Fruit fly (Drosophila melanogaster) whole organism, embryonic: ENCODE measurements around the gene Fst.

Experiments used
- Bdp1 ChIP-seq: fragments of 200-800 bp; sonication (Bioruptor generic); optimal IDR thresholded peaks from 3 replicates; lab custom pipeline; 2016; ENCODE audit warnings: missing biosample characterization, missing genetic modification characterization
- CG10209 ChIP-seq: fragments of 200-800 bp; sonication (Bioruptor generic); optimal IDR thresholded peaks from 3 replicates; lab custom pipeline; 2017; ENCODE audit warnings: missing biosample characterization, mild to moderate bottlenecking, missing genetic modification characterization, missing genetic modification reagents
- CG10274 ChIP-seq: fragments of 200-800 bp; sonication (Bioruptor generic); optimal IDR thresholded peaks from 3 replicates; lab custom pipeline; 2017; ENCODE audit warnings: missing biosample characterization, mild to moderate bottlenecking, missing genetic modification characterization
- CG12071 ChIP-seq: fragments of 200-800 bp; sonication (Bioruptor generic); optimal IDR thresholded peaks from 3 replicates; lab custom pipeline; 2018; ENCODE audit warnings: missing biosample characterization, mild to moderate bottlenecking, missing genetic modification characterization
- CG13287 ChIP-seq: fragments of 200-800 bp; sonication (Bioruptor generic); IDR thresholded peaks from 2 replicates; pipeline ENCODE4 v1.3.6; 2022; ENCODE audit warnings: missing biosample characterization, missing genetic modification characterization; ENCODE audit not compliant: partially characterized antibody
- CG13296 ChIP-seq: fragments of 200-800 bp; sonication (Bioruptor generic); optimal IDR thresholded peaks from 3 replicates; lab custom pipeline; 2018; ENCODE audit warnings: missing biosample characterization, mild to moderate bottlenecking, missing genetic modification characterization
- CG13624 ChIP-seq: fragments of 200-800 bp; sonication (Bioruptor generic); optimal IDR thresholded peaks from 2 replicates; lab custom pipeline; 2016; ENCODE audit warnings: missing biosample characterization, missing genetic modification characterization
- CG13775 ChIP-seq: fragments of 200-800 bp; sonication (Bioruptor generic); optimal IDR thresholded peaks from 3 replicates; lab custom pipeline; 2017; ENCODE audit warnings: missing biosample characterization, mild to moderate bottlenecking, missing genetic modification characterization
- CG15479 ChIP-seq: fragments of 200-800 bp; sonication (Bioruptor generic); optimal IDR thresholded peaks from 3 replicates; lab custom pipeline; 2019; ENCODE audit warnings: missing biosample characterization, mild to moderate bottlenecking, missing genetic modification characterization, moderate library complexity
- CG15601 ChIP-seq: fragments of 200-800 bp; sonication (Bioruptor generic); optimal IDR thresholded peaks from 3 replicates; lab custom pipeline; 2019; ENCODE audit warnings: missing biosample characterization, mild to moderate bottlenecking, missing genetic modification characterization, moderate library complexity
- CG17359 ChIP-seq: fragments of 200-800 bp; sonication (Bioruptor generic); optimal IDR thresholded peaks from 3 replicates; lab custom pipeline; 2018; ENCODE audit warnings: missing biosample characterization, mild to moderate bottlenecking, missing genetic modification characterization, moderate library complexity
- CG2120 ChIP-seq: fragments of 200-800 bp; sonication (Bioruptor generic); optimal IDR thresholded peaks from 3 replicates; lab custom pipeline; 2016; ENCODE audit warnings: missing biosample characterization, missing genetic modification characterization
- CG2889 ChIP-seq: fragments of 200-800 bp; sonication (Bioruptor generic); IDR thresholded peaks from 3 replicates; pipeline ENCODE4 v1.3.6; 2022; ENCODE audit warnings: missing biosample characterization, missing genetic modification characterization
- CG32767 ChIP-seq: fragments of 200-800 bp; sonication (Bioruptor generic); IDR thresholded peaks from 2 replicates; pipeline ENCODE4 v1.3.6; 2022; ENCODE audit warnings: missing biosample characterization, missing genetic modification characterization
- CG34422 ChIP-seq: fragments of 200-800 bp; sonication (Bioruptor generic); IDR thresholded peaks from 3 replicates; pipeline ENCODE4 v1.3.6; 2022; ENCODE audit warnings: missing biosample characterization, missing genetic modification characterization
- CG3995 ChIP-seq: fragments of 200-800 bp; sonication (Bioruptor generic); optimal IDR thresholded peaks from 3 replicates; lab custom pipeline; 2016; ENCODE audit warnings: missing biosample characterization, missing genetic modification characterization
- CG42726 ChIP-seq: fragments of 200-800 bp; sonication (Bioruptor generic); IDR thresholded peaks from 2 replicates; pipeline ENCODE4 v1.3.6; 2022; ENCODE audit warnings: missing biosample characterization, missing genetic modification characterization; ENCODE audit not compliant: partially characterized antibody
- CG5245 ChIP-seq: fragments of 200-800 bp; sonication (Bioruptor generic); optimal IDR thresholded peaks from 3 replicates; lab custom pipeline; 2016; ENCODE audit warnings: missing biosample characterization, missing genetic modification characterization
- CG6765 ChIP-seq: fragments of 200-800 bp; sonication (Bioruptor generic); optimal IDR thresholded peaks from 3 replicates; lab custom pipeline; 2017; ENCODE audit warnings: missing biosample characterization, mild to moderate bottlenecking, missing genetic modification characterization
- CG7963 ChIP-seq: fragments of 200-800 bp; sonication (Bioruptor generic); IDR thresholded peaks from 3 replicates; pipeline ENCODE4 v1.3.6; 2022; ENCODE audit warnings: missing biosample characterization, missing genetic modification characterization; ENCODE audit not compliant: partially characterized antibody
- CG9797 ChIP-seq: fragments of 200-800 bp; sonication (Bioruptor generic); optimal IDR thresholded peaks from 3 replicates; lab custom pipeline; 2018; ENCODE audit warnings: missing biosample characterization, mild to moderate bottlenecking, missing genetic modification characterization
- CkIIα-i1 ChIP-seq: fragments of 200-800 bp; sonication (Bioruptor generic); IDR thresholded peaks from 2 replicates; pipeline ENCODE4 v1.3.6; 2022; ENCODE audit warnings: missing biosample characterization, missing genetic modification characterization
- Dbx ChIP-seq: fragments of 200-800 bp; sonication (Bioruptor generic); IDR thresholded peaks from 3 replicates; pipeline ENCODE4 v1.3.6; 2022; ENCODE audit warnings: missing biosample characterization, missing genetic modification characterization
- Dp ChIP-seq: fragments of 200-800 bp; sonication (Bioruptor generic); optimal IDR thresholded peaks from 2 replicates; lab custom pipeline; 2018; ENCODE audit warnings: missing biosample characterization, mild to moderate bottlenecking, missing genetic modification characterization, moderate library complexity
- Drgx ChIP-seq: fragments of 200-800 bp; sonication (Bioruptor generic); IDR thresholded peaks from 2 replicates; pipeline ENCODE4 v1.3.6; 2022; ENCODE audit warnings: missing biosample characterization, missing genetic modification characterization
- Fer1 ChIP-seq: fragments of 200-800 bp; sonication (Bioruptor generic); optimal IDR thresholded peaks from 2 replicates; lab custom pipeline; 2017; ENCODE audit warnings: missing biosample characterization, mild to moderate bottlenecking, missing genetic modification characterization
- H15 ChIP-seq: fragments of 200-800 bp; sonication (Bioruptor generic); IDR thresholded peaks from 3 replicates; pipeline ENCODE4 v1.3.6; 2022; ENCODE audit warnings: missing biosample characterization, missing genetic modification characterization
- H2.0 ChIP-seq: fragments of 200-800 bp; sonication (Bioruptor generic); IDR thresholded peaks from 2 replicates; pipeline ENCODE4 v1.3.6; 2022; ENCODE audit warnings: missing biosample characterization, missing genetic modification characterization
- Hr78 ChIP-seq, 2 experiments: fragments of 200-800 bp in 1 of 2; fragments of >200 bp in 1 of 2; sonication (Bioruptor generic) in 1 of 2; optimal IDR thresholded peaks; 2 replicates each; lab custom pipeline; 2017 to 2019; ENCODE audit warnings: missing biosample characterization in 2 of 2, missing genetic modification characterization in 2 of 2, mild to moderate bottlenecking in 1 of 2, moderate library complexity in 1 of 2
- Med ChIP-seq: fragments of 200-800 bp; sonication (Bioruptor generic); peaks from one replicate; lab custom pipeline; 2016; ENCODE audit warnings: missing biosample characterization, missing genetic modification characterization, mild to moderate bottlenecking, inconsistent platforms, moderate library complexity
- Poxn ChIP-seq: fragments of 200-800 bp; sonication (Bioruptor generic); IDR thresholded peaks from 2 replicates; pipeline ENCODE4 v1.3.6; 2022; ENCODE audit warnings: missing biosample characterization, missing genetic modification characterization
- Rx ChIP-seq: fragments of 200-800 bp; sonication (Bioruptor generic); IDR thresholded peaks from 2 replicates; pipeline ENCODE4 v1.3.6; 2022; ENCODE audit warnings: missing biosample characterization, missing genetic modification characterization
- Sox102F ChIP-seq: fragments of 200-800 bp; sonication (Bioruptor generic); optimal IDR thresholded peaks from 2 replicates; lab custom pipeline; 2018; ENCODE audit warnings: missing biosample characterization, mild to moderate bottlenecking, missing genetic modification characterization, moderate library complexity
- Tbp ChIP-seq: fragments of >200 bp; optimal IDR thresholded peaks from 2 replicates; lab custom pipeline; 2018; ENCODE audit warnings: missing biosample characterization, missing genetic modification characterization
- al ChIP-seq: fragments of 200-800 bp; sonication (Bioruptor generic); IDR thresholded peaks from 2 replicates; pipeline ENCODE4 v1.3.6; 2022; ENCODE audit warnings: missing biosample characterization, missing genetic modification characterization
- aop ChIP-seq: fragments of 200-800 bp; sonication (Bioruptor generic); IDR thresholded peaks from 2 replicates; pipeline ENCODE4 v1.3.6; 2022; ENCODE audit warnings: missing biosample characterization, missing genetic modification characterization
- caup ChIP-seq: fragments of 200-800 bp; sonication (Bioruptor generic); optimal IDR thresholded peaks from 3 replicates; lab custom pipeline; 2017; ENCODE audit warnings: missing biosample characterization, mild to moderate bottlenecking, missing genetic modification characterization, moderate library complexity; ENCODE audit not compliant: severe bottlenecking
- dati ChIP-seq: fragments of 200-800 bp; sonication (Bioruptor generic); IDR thresholded peaks from 2 replicates; pipeline ENCODE4 v1.3.6; 2022; ENCODE audit warnings: missing biosample characterization, missing genetic modification characterization
- dimm ChIP-seq: fragments of 200-800 bp; sonication (Bioruptor generic); IDR thresholded peaks from 2 replicates; pipeline ENCODE4 v1.3.6; 2022; ENCODE audit warnings: missing biosample characterization, missing genetic modification characterization
- ewg ChIP-seq: fragments of 200-800 bp; sonication (Bioruptor generic); optimal IDR thresholded peaks from 3 replicates; lab custom pipeline; 2017; ENCODE audit warnings: mild to moderate bottlenecking, missing biosample characterization, missing genetic modification reagents, missing genetic modification characterization
- gfzf ChIP-seq: fragments of 200-800 bp; sonication (Bioruptor generic); optimal IDR thresholded peaks from 2 replicates; lab custom pipeline; 2016; ENCODE audit warnings: missing biosample characterization, mild to moderate bottlenecking, missing genetic modification characterization, moderate library complexity
- grn ChIP-seq: fragments of 200-800 bp; sonication (Bioruptor generic); optimal IDR thresholded peaks from 3 replicates; lab custom pipeline; 2017; ENCODE audit warnings: missing biosample characterization, missing genetic modification characterization
- gt ChIP-seq: fragments of 200-800 bp; sonication (Bioruptor generic); IDR thresholded peaks from 2 replicates; pipeline ENCODE4 v1.3.6; 2022; ENCODE audit warnings: missing biosample characterization, missing genetic modification characterization
- ind ChIP-seq: fragments of 200-800 bp; sonication (Bioruptor generic); optimal IDR thresholded peaks from 3 replicates; lab custom pipeline; 2016; ENCODE audit warnings: missing biosample characterization, missing genetic modification characterization
- jigr1 ChIP-seq: fragments of 200-800 bp; sonication (Bioruptor generic); IDR thresholded peaks from 3 replicates; pipeline ENCODE4 v1.3.6; 2022; ENCODE audit warnings: missing biosample characterization, missing genetic modification characterization
- lov ChIP-seq, 2 experiments: fragments of 200-800 bp in 1 of 2; fragments of >200 bp in 1 of 2; sonication (Bioruptor generic) in 1 of 2; IDR thresholded peaks in 1 of 2; optimal IDR thresholded peaks in 1 of 2; 2 replicates in 1 of 2; 3 replicates in 1 of 2; pipeline versions ENCODE4 v1.3.6 to Lab custom; 2017 to 2022; ENCODE audit warnings: missing biosample characterization in 1 of 2, missing genetic modification characterization in 1 of 2
- oc ChIP-seq: fragments of 200-800 bp; sonication (Bioruptor generic); optimal IDR thresholded peaks from 2 replicates; lab custom pipeline; 2018; ENCODE audit warnings: missing biosample characterization, mild to moderate bottlenecking, missing genetic modification characterization, moderate library complexity
- onecut ChIP-seq: fragments of 200-800 bp; sonication (Bioruptor generic); IDR thresholded peaks from 2 replicates; pipeline ENCODE4 v1.3.6; 2022; ENCODE audit warnings: missing biosample characterization, missing genetic modification characterization
- pita ChIP-seq: fragments of 200-800 bp; sonication (Bioruptor generic); optimal IDR thresholded peaks from 2 replicates; lab custom pipeline; 2017; ENCODE audit warnings: missing biosample characterization, mild to moderate bottlenecking, missing genetic modification characterization
- run ChIP-seq: fragments of 200-800 bp; sonication (Bioruptor generic); optimal IDR thresholded peaks from 3 replicates; lab custom pipeline; 2018; ENCODE audit warnings: missing biosample characterization, mild to moderate bottlenecking, missing genetic modification characterization
- vvl ChIP-seq: fragments of 200-800 bp; sonication (Bioruptor generic); IDR thresholded peaks from 2 replicates; pipeline ENCODE4 v1.3.6; 2022; ENCODE audit warnings: missing biosample characterization, missing genetic modification characterization

Gene Fst

DNA sequence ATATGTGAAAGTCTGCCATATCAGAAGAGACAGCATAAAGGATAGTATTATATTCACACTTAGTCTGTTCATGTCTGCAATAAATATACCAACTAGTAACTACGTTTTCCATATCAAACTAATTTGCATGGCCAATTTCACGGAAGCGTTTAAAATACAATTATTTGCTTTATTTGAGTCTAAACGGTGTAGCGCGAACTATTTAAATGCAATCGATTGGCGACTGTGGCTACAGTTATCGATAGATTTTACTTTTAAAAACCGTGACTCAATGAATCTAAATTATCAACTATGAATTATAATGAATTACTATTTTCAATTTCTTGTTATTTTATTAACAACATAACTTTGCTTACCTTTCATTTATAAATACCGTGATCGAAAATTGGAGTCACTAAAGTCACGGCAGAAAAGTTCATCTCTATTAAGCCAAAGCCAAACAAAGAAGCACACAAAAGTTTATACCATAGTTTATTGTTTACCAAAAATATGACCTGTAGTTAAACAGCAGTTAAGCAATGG is 19.0 kb downstream of the Fst start, which contains the start of the genes CG9427 and CG8319 (continued):
- peak; percentile 78 for TF ChIP-seq oc
- no peak for TF ChIP-seq Hr78 (GFP tag; optimal IDR thresholded peaks at IDR 0.05; lab: Kevin White, UChicago)
- TF ChIP-seq CG42726 (GFP tag; lab: Robert Waterston, UW): no peak; the same call in 1 of the 2 replicates
- 0 out of 2 replicates have a peak, but pooled peaks have one; percentile 25 for TF ChIP-seq al (GFP tag; lab: Robert Waterston, UW)
- no peak for TF ChIP-seq CG6765 (GFP tag; lab: Kevin White, UChicago)
- TF ChIP-seq Poxn (GFP tag; lab: Robert Waterston, UW): no peak
- no peak for TF ChIP-seq gt (GFP tag; lab: Robert Waterston, UW)
- peak; percentile 24 for TF ChIP-seq gfzf
- TF ChIP-seq CG15479: no peak
- TF ChIP-seq CG15601: peak; percentile 33
- no peak for TF ChIP-seq aop (GFP tag; lab: Robert Waterston, UW)
- TF ChIP-seq ewg (GFP tag; lab: Kevin White, UChicago): no peak
- peak; percentile 70 for TF ChIP-seq CG7963 (GFP tag; lab: Robert Waterston, UW)
- peak; percentile 62 for TF ChIP-seq CG13296 (GFP tag; lab: Kevin White, UChicago)
- peak; percentile 42 for TF ChIP-seq CG13624 (GFP tag; lab: Kevin White, UChicago)
- peak; percentile 83 for TF ChIP-seq CG2120 (GFP tag; lab: Kevin White, UChicago)
- no peak for TF ChIP-seq CkIIα-i1
- TF ChIP-seq Drgx (GFP tag; lab: Robert Waterston, UW): no peak
- no peak for TF ChIP-seq dati (GFP tag; lab: Robert Waterston, UW)
- TF ChIP-seq CG17359: peak; percentile 64
- no peak for TF ChIP-seq jigr1 (GFP tag; lab: Robert Waterston, UW)
- TF ChIP-seq ind (GFP tag; lab: Kevin White, UChicago): peak; percentile 67
- TF ChIP-seq caup: peak; percentile 34
- TF ChIP-seq CG10209 (GFP tag; lab: Kevin White, UChicago): peak; percentile 45
- TF ChIP-seq Fer1 (GFP tag; lab: Kevin White, UChicago): peak; percentile 75
- peak; percentile 20 for TF ChIP-seq CG5245 (GFP tag; lab: Kevin White, UChicago)
- no peak for TF ChIP-seq Tbp (GFP tag; lab: Kevin White, UChicago)
- peak; percentile 18; the same call in 1 of the 2 replicates for TF ChIP-seq H2.0 (GFP tag; lab: Robert Waterston, UW)
- TF ChIP-seq Rx (GFP tag; lab: Robert Waterston, UW): no peak
- TF ChIP-seq CG13775: peak; percentile 73
- no peak for TF ChIP-seq onecut (GFP tag; lab: Robert Waterston, UW)
- TF ChIP-seq CG9797 (GFP tag; lab: Kevin White, UChicago): peak; percentile 25
- peak; percentile 11 for TF ChIP-seq Bdp1 (GFP tag; lab: Kevin White, UChicago)
- TF ChIP-seq CG12071 (GFP tag; lab: Kevin White, UChicago): no peak
- no peak for TF ChIP-seq CG10274 (GFP tag; lab: Kevin White, UChicago)
- TF ChIP-seq grn: no peak
- TF ChIP-seq Dp: peak; percentile 93
- peak; percentile 35 for TF ChIP-seq run (tag; lab: Kevin White, UChicago)

DNA sequence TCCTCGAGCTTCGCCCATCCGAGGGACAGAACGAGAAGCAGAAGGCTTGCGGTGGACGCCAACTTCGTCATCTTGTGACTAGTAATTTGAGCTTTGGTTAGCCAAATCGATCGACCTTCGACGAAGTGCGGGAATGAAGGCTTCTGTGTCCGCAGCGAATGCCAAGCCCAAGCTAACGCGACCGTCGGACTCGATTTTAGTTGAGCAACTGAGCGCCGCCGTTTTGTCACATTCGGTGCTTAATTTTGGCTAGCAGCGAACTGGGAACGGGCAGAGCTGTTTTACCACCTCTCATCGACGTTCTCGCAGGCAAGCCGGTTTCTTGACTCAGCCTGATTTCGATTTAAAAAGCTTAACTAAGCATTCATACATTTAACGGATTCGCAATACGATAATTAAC is 19.7 kb downstream of the Fst start:
- TF ChIP-seq CG32767 (GFP tag; lab: Robert Waterston, UW): no peak
- no peak for TF ChIP-seq CG2889 (GFP tag; lab: Robert Waterston, UW)
- no peak for TF ChIP-seq lov (optimal IDR thresholded peaks at IDR 0.05; lab: Kevin White, UChicago)
- 0 out of 3 replicates have a peak, but pooled peaks have one; percentile 57 for TF ChIP-seq lov (GFP tag; IDR thresholded peaks at IDR 0.05; lab: Robert Waterston, UW)
- TF ChIP-seq CG13287 (GFP tag; lab: Robert Waterston, UW): peak; percentile 9; the same call in 1 of the 2 replicates
- TF ChIP-seq pita: no peak
- no peak for TF ChIP-seq CG3995 (GFP tag; lab: Kevin White, UChicago)
- TF ChIP-seq dimm: no peak
- TF ChIP-seq CG34422 (GFP tag; lab: Robert Waterston, UW): 0 out of 3 replicates have a peak, but pooled peaks have one; percentile 8
- TF ChIP-seq H15 (GFP tag; lab: Robert Waterston, UW): 0 out of 3 replicates have a peak, but pooled peaks have one; percentile 9
- no peak for TF ChIP-seq Sox102F (GFP tag; lab: Kevin White, UChicago)
- TF ChIP-seq CG17359: no peak
- TF ChIP-seq Dbx (GFP tag; lab: Robert Waterston, UW): peak; percentile 27; the same call in 1 of the 3 replicates
- peak; percentile 57 for TF ChIP-seq Med (GFP tag; lab: Kevin White, UChicago)
- TF ChIP-seq vvl (GFP tag; lab: Robert Waterston, UW): 0 out of 2 replicates have a peak, but pooled peaks have one; percentile 13
